Worm (Caenorhabditis elegans): ENCODE measurements around the gene K09D9.14.

ce11 chrV:4046122-4046521 is 24.4 kb upstream of the K09D9.14 start, which contains the start of gene phat-7:
- TF ChIP-seq lin-15B (tag; optimal IDR thresholded peaks at IDR 0.05) (no peak), unc-62 (GFP tag; optimal IDR thresholded peaks at IDR 0.05) (no peak), ztf-11 (tag; optimal IDR thresholded peaks at IDR 0.05) (no peak)

All from whole organism, L3 larva.